Worm (Caenorhabditis elegans): ENCODE results near the gene H04D03.6.

H04D03.6 gene

ce11 chrIII:10481497-10481896 lies 42.8 kb upstream of the H04D03.6 start:
- TF ChIP-seq F57C9.4 (tag; optimal IDR thresholded peaks at IDR 0.05) (no peak), Y53G8AR.9 (GFP tag; conservative IDR thresholded peaks at IDR 0.05) (no peak), T26A5.8 (tag; optimal IDR thresholded peaks at IDR 0.05) (no peak), snpc-3.4 (tag; optimal IDR thresholded peaks at IDR 0.05) (no peak), attf-3 (GFP tag; conservative IDR thresholded peaks at IDR 0.05) (no peak), F49E8.2 (tag; optimal IDR thresholded peaks at IDR 0.05; ENCODE audit: insufficient read depth) (no peak), snpc-1.1 (tag; optimal IDR thresholded peaks at IDR 0.05; ENCODE audit: insufficient read depth) (no peak), egl-44 (GFP tag; IDR thresholded peaks at IDR 0.05) (no peak), lsy-27 (tag; optimal IDR thresholded peaks at IDR 0.05; ENCODE audit: borderline replicate concordance, insufficient read depth) (no peak), nhr-179 (tag; optimal IDR thresholded peaks at IDR 0.05) (no peak), snpc-1.3 (tag; optimal IDR thresholded peaks at IDR 0.05; ENCODE audit: insufficient read depth) (no peak), aptf-2 (GFP tag; conservative IDR thresholded peaks at IDR 0.05) (no peak), mes-4 (tag; optimal IDR thresholded peaks at IDR 0.05) (no peak), hlh-12 (tag; optimal IDR thresholded peaks at IDR 0.05) (no peak), ekl-4 (GFP tag; IDR thresholded peaks at IDR 0.05) (no peak), lsl-1 (GFP tag; optimal IDR thresholded peaks at IDR 0.05) (no peak), cebp-2 (GFP tag; IDR thresholded peaks at IDR 0.05) (no peak), nhr-90 (tag; optimal IDR thresholded peaks at IDR 0.05) (no peak), repo-1 (tag; optimal IDR thresholded peaks at IDR 0.05) (no peak)

- TF ChIP-seq hsf-1 (GFP tag; IDR thresholded peaks at IDR 0.05): no peak
- no peak for TF ChIP-seq hrde-1 (tag; optimal IDR thresholded peaks at IDR 0.05; ENCODE audit: borderline replicate concordance)
- TF ChIP-seq snpc-1.1 (tag; optimal IDR thresholded peaks at IDR 0.05; ENCODE audit: insufficient read depth): no peak
- TF ChIP-seq egrh-3 (GFP tag; IDR thresholded peaks at IDR 0.05): no peak
- TF ChIP-seq F52B5.7 (tag; optimal IDR thresholded peaks at IDR 0.05): no peak
- no peak for TF ChIP-seq him-1 (tag; optimal IDR thresholded peaks at IDR 0.05)
- TF ChIP-seq rec-8 (tag; optimal IDR thresholded peaks at IDR 0.05): no peak
- no peak for TF ChIP-seq nfya-1 (tag; optimal IDR thresholded peaks at IDR 0.05; ENCODE audit: borderline replicate concordance, insufficient read depth)
- TF ChIP-seq madf-6 (GFP tag; IDR thresholded peaks at IDR 0.05): no peak
- TF ChIP-seq zim-3 (tag; optimal IDR thresholded peaks at IDR 0.05): no peak
- no peak for TF ChIP-seq unc-62 (GFP tag; optimal IDR thresholded peaks at IDR 0.05)
- no peak for TF ChIP-seq athp-1 (tag; optimal IDR thresholded peaks at IDR 0.05)
Measured at ce11 chrIII:10479180-10479579, 40.5 kb upstream of the H04D03.6 start, which contains the start of gene D2045.7. D2045.7 (plus strand) TSS chrIII:10479480.

ce11 chrIII:10474945-10475344 lies 36.3 kb upstream of the H04D03.6 start, which contains the start of gene D2045.9:
D2045.9 (plus strand) TSS chrIII:10475245.
- TF ChIP-seq F10E7.11 (tag; optimal IDR thresholded peaks at IDR 0.05): no peak
- no peak for TF ChIP-seq hmg-20 (GFP tag; IDR thresholded peaks at IDR 0.05)

ce11 chrIII:10470927-10471326 lies 32.2 kb upstream of the H04D03.6 start, which contains the start of gene cul-1:
cul-1 (plus strand) TSS chrIII:10471237.
- TF ChIP-seq chd-7 (tag; optimal IDR thresholded peaks at IDR 0.05) (no peak), pbrm-1 (GFP tag; IDR thresholded peaks at IDR 0.05) (no peak), nfya-2 (GFP tag; IDR thresholded peaks at IDR 0.05) (no peak), ztf-18 (tag; optimal IDR thresholded peaks at IDR 0.05) (no peak), ceh-27 (GFP tag; optimal IDR thresholded peaks at IDR 0.05) (no peak), cebp-1 (GFP tag; IDR thresholded peaks at IDR 0.05) (peak; percentile 68; the same call in 1 of the 2 replicates), cebp-1 (tag; optimal IDR thresholded peaks at IDR 0.05) (peak; percentile 88), Y56A3A.18 (GFP tag; IDR thresholded peaks at IDR 0.05) (no peak), mcd-1 (GFP tag; IDR thresholded peaks at IDR 0.05) (0 out of 2 replicates have a peak, but pooled peaks have one; percentile 24), ztf-25 (GFP tag; IDR thresholded peaks at IDR 0.05) (no peak), ZK185.1 (tag; optimal IDR thresholded peaks at IDR 0.05; ENCODE audit: poor library complexity, severe bottlenecking) (no peak), F57A8.1 (GFP tag; optimal IDR thresholded peaks at IDR 0.05) (no peak), C06A6.2 (GFP tag; conservative IDR thresholded peaks at IDR 0.05) (no peak)

Measured in whole organism, young adult.